Worm (Caenorhabditis elegans) whole organism, late embryonic: ENCODE measurements around the gene F53C3.1.

ENCODE experiments used
- C38D4.7 ChIP-seq: fragments of 200-800 bp; sonication (Bioruptor generic); optimal IDR thresholded peaks from 2 replicates; lab custom pipeline; 2018; ENCODE audit warnings: mild to moderate bottlenecking, missing genetic modification characterization, moderate library complexity, missing compliant biosample characterization
- ceh-31 ChIP-seq: sonication (generic microtip); optimal IDR thresholded peaks from 2 replicates; lab custom pipeline; 2016; ENCODE audit warnings: missing genetic modification characterization, missing compliant biosample characterization
- lin-11 ChIP-seq: fragments of 200-800 bp; sonication (Bioruptor generic); optimal IDR thresholded peaks from 2 replicates; lab custom pipeline; 2018; ENCODE audit warnings: mild to moderate bottlenecking, missing genetic modification characterization, missing compliant biosample characterization
- pat-9 ChIP-seq: fragments of 200-800 bp; sonication (Bioruptor generic); optimal IDR thresholded peaks from 2 replicates; lab custom pipeline; 2018; ENCODE audit warnings: mild to moderate bottlenecking, missing genetic modification characterization, moderate library complexity, missing compliant biosample characterization
- sox-2 ChIP-seq: fragments of 200-800 bp; sonication (Bioruptor generic); IDR thresholded peaks from 2 replicates; pipeline ENCODE4 v1.3.6; 2022; ENCODE audit warnings: missing genetic modification reagents, missing genetic modification characterization, missing compliant biosample characterization

The F53C3.1 gene

ce11 chrII:3960276-3960675 is 48.5 kb downstream of the F53C3.1 start:
- TF ChIP-seq pat-9 (tag; lab: Kevin White, UChicago): no peak
- TF ChIP-seq sox-2 (GFP tag; lab: Robert Waterston, UW): no peak
- TF ChIP-seq lin-11 (tag; lab: Kevin White, UChicago): no peak

ce11 chrII:3961256-3961655 is 49.4 kb downstream of the F53C3.1 start:
- TF ChIP-seq C38D4.7 (no peak), ceh-31 (tag; lab: Kevin White, UChicago) (peak; percentile 17)
